Worm (Caenorhabditis elegans) whole organism, L2 larva: ENCODE results near the gene T28D6.7.

Experiments used
- ZK546.5 ChIP-seq: sonication (generic microtip); optimal IDR thresholded peaks from 2 replicates; lab custom pipeline; 2017; ENCODE audit warnings: missing biosample characterization, missing genetic modification characterization
- ama-1 ChIP-seq: fragments of 150-350 bp; optimal IDR thresholded peaks from 2 replicates; lab custom pipeline; 2018; ENCODE audit warnings: inconsistent platforms
- ceh-82 ChIP-seq: fragments of 150-350 bp; optimal IDR thresholded peaks from 2 replicates; lab custom pipeline; 2014; ENCODE audit warnings: missing biosample characterization, missing genetic modification characterization
- lin-11 ChIP-seq: fragments of 150-350 bp; sonication (generic microtip); optimal IDR thresholded peaks from 2 replicates; lab custom pipeline; 2014; ENCODE audit warnings: missing biosample characterization, missing genetic modification characterization, inconsistent platforms, mixed read lengths
- lin-39 ChIP-seq: fragments of 150-350 bp; optimal IDR thresholded peaks from 2 replicates; lab custom pipeline; 2014; ENCODE audit warnings: missing biosample characterization, missing genetic modification reagents, missing genetic modification characterization
- nhr-11 ChIP-seq: fragments of 150-350 bp; optimal IDR thresholded peaks from 2 replicates; lab custom pipeline; 2014; ENCODE audit warnings: missing biosample characterization, missing genetic modification characterization
- nhr-12 ChIP-seq: fragments of 150-350 bp; optimal IDR thresholded peaks from 2 replicates; lab custom pipeline; 2014; ENCODE audit warnings: missing biosample characterization, missing genetic modification characterization
- nhr-77 ChIP-seq: fragments of 150-350 bp; optimal IDR thresholded peaks from 2 replicates; lab custom pipeline; 2014; ENCODE audit warnings: missing biosample characterization, missing genetic modification characterization
- skn-1 ChIP-seq: sonication (generic microtip); optimal IDR thresholded peaks from 2 replicates; lab custom pipeline; 2017; ENCODE audit warnings: missing biosample characterization, missing genetic modification characterization
- snpc-4 ChIP-seq: fragments of 150-350 bp; optimal IDR thresholded peaks from 2 replicates; lab custom pipeline; 2014; ENCODE audit warnings: missing biosample characterization, missing genetic modification characterization
- unc-39 ChIP-seq: fragments of 150-350 bp; optimal IDR thresholded peaks from 2 replicates; lab custom pipeline; 2014; ENCODE audit warnings: missing biosample characterization, missing genetic modification characterization

ce11 chrIII:11372199-11372938, 26.1 kb upstream of the T28D6.7 start:
- no peak for TF ChIP-seq nhr-11
- TF ChIP-seq skn-1 (tag; lab: Kevin White, UChicago), result no peak
- TF ChIP-seq unc-39 (tag; lab: Kevin White, UChicago), result no peak
- no peak for TF ChIP-seq nhr-12
- TF ChIP-seq snpc-4 (tag; lab: Kevin White, UChicago), result peak; percentile 69
- TF ChIP-seq ceh-82 (tag; lab: Kevin White, UChicago), result no peak
- no peak for TF ChIP-seq lin-11 (tag; lab: Kevin White, UChicago)
- TF ChIP-seq nhr-77 (tag; lab: Kevin White, UChicago), result no peak
- TF ChIP-seq ama-1 (lab: Kevin White, UChicago), result no peak
- no peak for TF ChIP-seq lin-39 (tag; lab: Kevin White, UChicago)
- TF ChIP-seq ZK546.5, result no peak
